Worm (Caenorhabditis elegans) whole organism, midembryonic: ENCODE results near the gene ger-1.

Source experiments
- T22C8.4 ChIP-seq: fragments of 200-800 bp; sonication (Bioruptor generic); IDR thresholded peaks from 2 replicates; pipeline ENCODE4 v1.3.6; 2022; ENCODE audit warnings: missing genetic modification characterization, missing compliant biosample characterization
- cog-1 ChIP-seq: sonication (generic microtip); optimal IDR thresholded peaks from 2 replicates; lab custom pipeline; 2016; ENCODE audit warnings: missing genetic modification characterization, missing compliant biosample characterization
- flt-1 ChIP-seq: fragments of 200-800 bp; sonication (Bioruptor generic); IDR thresholded peaks from 2 replicates; pipeline ENCODE4 v1.3.6; 2022; ENCODE audit warnings: missing genetic modification characterization, missing compliant biosample characterization
- klf-2 ChIP-seq: fragments of 200-800 bp; sonication (Bioruptor generic); conservative IDR thresholded peaks from 2 replicates; pipeline ENCODE4 v1.3.6; 2022; ENCODE audit warnings: missing genetic modification reagents, missing genetic modification characterization, missing compliant biosample characterization
- med-1 ChIP-seq: sonication (generic microtip); optimal IDR thresholded peaks from 2 replicates; lab custom pipeline; 2017; ENCODE audit warnings: missing genetic modification characterization, mild to moderate bottlenecking, missing compliant biosample characterization, antibody characterized with exemption, missing genetic modification reagents; ENCODE audit not compliant: insufficient read depth
- ref-1 ChIP-seq: fragments of 200-800 bp; sonication (Bioruptor generic); conservative IDR thresholded peaks from 2 replicates; pipeline ENCODE4 v1.3.6; 2022; ENCODE audit warnings: missing genetic modification reagents, missing genetic modification characterization, missing compliant biosample characterization
- tab-1 ChIP-seq: fragments of 200-800 bp; sonication (Bioruptor generic); IDR thresholded peaks from 2 replicates; pipeline ENCODE4 v1.3.6; 2022; ENCODE audit warnings: missing genetic modification characterization, missing compliant biosample characterization
- ztf-23 ChIP-seq: fragments of 200-800 bp; sonication (Bioruptor generic); IDR thresholded peaks from 2 replicates; pipeline ENCODE4 v1.3.6; 2022; ENCODE audit warnings: missing genetic modification reagents, missing genetic modification characterization, missing compliant biosample characterization
- ztf-29 ChIP-seq: fragments of 200-800 bp; sonication (Bioruptor generic); IDR thresholded peaks from 2 replicates; pipeline ENCODE4 v1.3.6; 2022; ENCODE audit warnings: missing genetic modification reagents, missing genetic modification characterization, missing compliant biosample characterization

ger-1 gene

ce11 chrIII:7080689-7081088, 13.4 kb upstream of the ger-1 start, which contains the start of gene ZK418.7:
Gene ZK418.7 (minus strand): TSS chrIII:7080789.
- TF ChIP-seq cog-1 (tag; lab: Kevin White, UChicago): no peak
- TF ChIP-seq tab-1 (GFP tag; lab: Robert Waterston, UW): no peak
- TF ChIP-seq flt-1 (GFP tag; lab: Robert Waterston, UW): no peak

ce11 chrIII:7078737-7079136, 11.5 kb upstream of the ger-1 start, which contains the start of gene ZK418.6:
Gene ZK418.6 (minus strand): TSS chrIII:7078837.
- TF ChIP-seq T22C8.4: no peak
- TF ChIP-seq klf-2: no peak
- no peak for TF ChIP-seq tab-1 (GFP tag; lab: Robert Waterston, UW)
- no peak for TF ChIP-seq ref-1 (GFP tag; lab: Robert Waterston, UW)
- no peak for TF ChIP-seq ztf-23 (GFP tag; lab: Robert Waterston, UW)
- no peak for TF ChIP-seq med-1 (GFP tag; lab: Kevin White, UChicago)
- TF ChIP-seq flt-1 (GFP tag; lab: Robert Waterston, UW): no peak
- TF ChIP-seq ztf-29 (GFP tag; lab: Robert Waterston, UW): no peak
- TF ChIP-seq cog-1 (tag; lab: Kevin White, UChicago): no peak

ce11 chrIII:7076386-7076785, 9.1 kb upstream of the ger-1 start, which contains the start of gene ZK418.13:
Gene ZK418.13 (minus strand): TSS chrIII:7076486.
- no peak for TF ChIP-seq ref-1 (GFP tag; lab: Robert Waterston, UW)
- no peak for TF ChIP-seq ztf-29 (GFP tag; lab: Robert Waterston, UW)
- TF ChIP-seq med-1 (GFP tag; lab: Kevin White, UChicago): no peak
- TF ChIP-seq T22C8.4: no peak

DNA sequence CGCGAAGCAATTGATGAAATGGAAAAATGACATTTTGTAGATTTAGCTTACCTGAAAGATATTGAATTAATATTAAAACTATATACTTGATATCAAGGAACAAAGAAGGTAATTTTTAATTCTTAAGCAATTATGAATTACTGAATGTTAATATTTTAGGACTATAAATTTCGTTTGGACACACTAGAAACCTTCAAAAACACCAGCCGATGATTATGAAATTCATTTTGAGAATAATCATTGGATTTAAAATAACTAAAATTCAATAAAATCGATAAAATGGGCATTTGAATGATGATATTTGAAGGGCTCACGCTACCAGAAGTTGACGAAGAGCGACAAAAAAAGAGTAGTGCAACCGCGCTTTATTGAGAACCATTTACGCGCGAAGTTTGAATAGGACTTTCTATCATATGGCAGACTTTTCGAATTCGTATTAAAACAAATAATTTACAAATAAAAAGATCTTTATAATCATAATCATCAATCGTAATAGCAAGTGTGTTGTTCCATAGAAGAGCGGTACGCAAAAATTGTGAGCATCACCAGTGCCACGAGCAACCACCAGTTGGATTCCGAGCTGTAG, 6.6 kb upstream of the ger-1 start, which contains the start of gene ZK418.5:
Gene ZK418.5 (minus strand): TSS at position 51 of the 586 bp plus-strand sequence.
- TF ChIP-seq T22C8.4: no peak
- TF ChIP-seq ztf-23 (GFP tag; lab: Robert Waterston, UW): no peak
- TF ChIP-seq cog-1 (tag; lab: Kevin White, UChicago): no peak
- no peak for TF ChIP-seq klf-2

- TF ChIP-seq ztf-29 (GFP tag; lab: Robert Waterston, UW): no peak
- TF ChIP-seq klf-2: no peak
- TF ChIP-seq flt-1 (GFP tag; lab: Robert Waterston, UW): no peak
- no peak for TF ChIP-seq T22C8.4
- no peak for TF ChIP-seq ref-1 (GFP tag; lab: Robert Waterston, UW)
- TF ChIP-seq cog-1 (tag; lab: Kevin White, UChicago): no peak
- TF ChIP-seq med-1 (GFP tag; lab: Kevin White, UChicago): no peak
- no peak for TF ChIP-seq ztf-23 (GFP tag; lab: Robert Waterston, UW)
- TF ChIP-seq tab-1 (GFP tag; lab: Robert Waterston, UW): no peak
These were observed 5.2 kb upstream of the ger-1 start, which contains the start of gene lin-37 for ce11 chrIII:7072452-7072851. Gene lin-37 (minus strand): TSS chrIII:7072552.

- TF ChIP-seq tab-1 (GFP tag; lab: Robert Waterston, UW) (no peak), ztf-23 (GFP tag; lab: Robert Waterston, UW) (no peak), cog-1 (tag; lab: Kevin White, UChicago) (no peak), klf-2 (no peak), ref-1 (GFP tag; lab: Robert Waterston, UW) (no peak), med-1 (GFP tag; lab: Kevin White, UChicago) (no peak), flt-1 (GFP tag; lab: Robert Waterston, UW) (no peak)
These were observed 2.7 kb upstream of the ger-1 start, which contains the start of gene tmem-17 for ce11 chrIII:7069981-7070380. Gene tmem-17 (plus strand): TSS chrIII:7070281.

- TF ChIP-seq T22C8.4 (no peak), med-1 (GFP tag; lab: Kevin White, UChicago) (no peak), ztf-23 (GFP tag; lab: Robert Waterston, UW) (no peak), cog-1 (tag; lab: Kevin White, UChicago) (no peak)
These were observed 1.3 kb upstream of the ger-1 start, which contains the start of the genes ubc-18 and R01H2.8 for ce11 chrIII:7068520-7069113. Gene ubc-18 (minus strand): TSS chrIII:7068570. Gene R01H2.8 (plus strand): TSS chrIII:7069063.

DNA sequence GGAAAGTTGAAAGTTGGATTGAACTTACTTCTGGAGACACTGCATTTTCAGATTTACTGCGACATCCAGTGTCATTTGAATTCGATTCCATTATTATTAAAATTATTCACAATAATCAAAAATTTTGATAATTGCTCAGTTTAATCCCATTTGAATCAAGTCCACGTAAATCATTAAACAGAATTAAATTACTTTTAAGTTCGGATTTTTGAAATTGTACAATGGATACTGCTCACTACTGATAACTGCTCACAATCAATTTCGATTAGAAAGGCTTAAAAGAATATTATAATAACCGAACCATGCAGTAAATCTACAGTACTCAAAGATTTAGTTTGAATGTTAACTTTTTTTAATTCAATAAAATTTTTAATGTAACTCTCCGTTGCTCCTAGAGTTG, 3.1 kb downstream of the ger-1 start, which contains the start of gene R01H2.4:
Gene R01H2.4 (minus strand): TSS at position 101 of the 400 bp plus-strand sequence.
- no peak for TF ChIP-seq flt-1 (GFP tag; lab: Robert Waterston, UW)
- TF ChIP-seq klf-2: no peak
- TF ChIP-seq T22C8.4: no peak
- TF ChIP-seq med-1 (GFP tag; lab: Kevin White, UChicago): no peak
- no peak for TF ChIP-seq ref-1 (GFP tag; lab: Robert Waterston, UW)
- TF ChIP-seq ztf-29 (GFP tag; lab: Robert Waterston, UW): no peak
- no peak for TF ChIP-seq tab-1 (GFP tag; lab: Robert Waterston, UW)
- no peak for TF ChIP-seq cog-1 (tag; lab: Kevin White, UChicago)
- TF ChIP-seq ztf-23 (GFP tag; lab: Robert Waterston, UW): no peak

DNA sequence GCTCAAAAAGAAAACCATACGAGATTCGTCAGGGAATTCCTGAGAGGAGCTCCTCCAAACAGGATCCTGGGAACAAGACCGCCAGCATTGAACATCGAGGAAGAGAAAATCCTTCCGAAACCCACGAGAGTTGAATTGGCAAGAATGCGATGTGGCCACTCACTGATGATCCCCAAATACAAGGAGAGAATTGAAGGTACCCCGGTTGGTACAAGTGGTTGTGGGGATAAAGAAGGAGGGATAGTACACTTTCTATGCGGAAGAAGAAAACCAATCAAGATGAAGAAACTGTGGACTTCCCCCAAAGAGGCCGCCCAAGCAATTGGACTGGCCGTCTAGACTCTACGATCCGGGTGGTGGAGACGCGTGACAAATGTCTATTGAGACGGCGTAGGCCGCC, 4.2 kb downstream of the ger-1 start:
- TF ChIP-seq ztf-23 (GFP tag; lab: Robert Waterston, UW) (no peak), med-1 (GFP tag; lab: Kevin White, UChicago) (no peak), ztf-29 (GFP tag; lab: Robert Waterston, UW) (no peak), flt-1 (GFP tag; lab: Robert Waterston, UW) (no peak), cog-1 (tag; lab: Kevin White, UChicago) (no peak), klf-2 (no peak)

ce11 chrIII:7062580-7062979, 4.7 kb downstream of the ger-1 start, which contains the start of gene R01H2.1:
Gene R01H2.1 (plus strand): TSS chrIII:7062880.
- TF ChIP-seq klf-2: no peak
- no peak for TF ChIP-seq T22C8.4
- no peak for TF ChIP-seq tab-1 (GFP tag; lab: Robert Waterston, UW)
- TF ChIP-seq cog-1 (tag; lab: Kevin White, UChicago): no peak
- TF ChIP-seq flt-1 (GFP tag; lab: Robert Waterston, UW): no peak
- no peak for TF ChIP-seq ztf-23 (GFP tag; lab: Robert Waterston, UW)
- TF ChIP-seq ztf-29 (GFP tag; lab: Robert Waterston, UW): no peak
- TF ChIP-seq ref-1 (GFP tag; lab: Robert Waterston, UW): no peak
- no peak for TF ChIP-seq med-1 (GFP tag; lab: Kevin White, UChicago)
